Worm (Caenorhabditis elegans) whole organism, dauer: ENCODE data around the gene T01H3.5.

Experiments
- unc-62 ChIP-seq: sonication (generic microtip); optimal IDR thresholded peaks from 2 replicates; lab custom pipeline; 2017; ENCODE audit warnings: missing biosample characterization, missing genetic modification reagents, missing genetic modification characterization

T01H3.5 gene

ce11 chrII:7860221-7860928 lies 19.0 kb upstream of the T01H3.5 start, which contains the start of gene lin-5:
Gene lin-5, plus strand, starts transcription at chrII:7860574.
- no peak for TF ChIP-seq unc-62 (GFP tag; lab: Kevin White, UChicago)

- TF ChIP-seq unc-62 (GFP tag; lab: Kevin White, UChicago), result no peak
Observed at ce11 chrII:7863480-7864125, 15.8 kb upstream of the T01H3.5 start.

ce11 chrII:7864207-7864606 lies 15.2 kb upstream of the T01H3.5 start, which contains the start of gene ostb-1:
Gene ostb-1, plus strand, starts transcription at chrII:7864507.
- no peak for TF ChIP-seq unc-62 (GFP tag; lab: Kevin White, UChicago)

ce11 chrII:7864892-7865291 lies 14.5 kb upstream of the T01H3.5 start:
- TF ChIP-seq unc-62 (GFP tag; lab: Kevin White, UChicago), result no peak

ce11 chrII:7866081-7866480 lies 13.3 kb upstream of the T01H3.5 start:
- no peak for TF ChIP-seq unc-62 (GFP tag; lab: Kevin White, UChicago)

- TF ChIP-seq unc-62 (GFP tag; lab: Kevin White, UChicago), result no peak
Observed at ce11 chrII:7870062-7870461, 9.4 kb upstream of the T01H3.5 start, which contains the start of gene ztf-17. Gene ztf-17, minus strand, starts transcription at chrII:7870162.

ce11 chrII:7870632-7871031 lies 8.8 kb upstream of the T01H3.5 start:
- TF ChIP-seq unc-62 (GFP tag; lab: Kevin White, UChicago), result no peak

ce11 chrII:7873843-7874372 lies 5.5 kb upstream of the T01H3.5 start, which contains the start of gene T01H3.3:
Gene T01H3.3, minus strand, starts transcription at chrII:7873893.
- no peak for TF ChIP-seq unc-62 (GFP tag; lab: Kevin White, UChicago)

- TF ChIP-seq unc-62 (GFP tag; lab: Kevin White, UChicago), result no peak
Observed at ce11 chrII:7877744-7878468, 1.5 kb upstream of the T01H3.5 start, which contains the start of gene T01H3.2. Gene T01H3.2, minus strand, starts transcription at chrII:7877994.

ce11 chrII:7880373-7880862 lies 1.0 kb downstream of the T01H3.5 start, which contains the start of gene perm-1:
Gene perm-1, plus strand, starts transcription at chrII:7880812.
- TF ChIP-seq unc-62 (GFP tag; lab: Kevin White, UChicago), result no peak

- no peak for TF ChIP-seq unc-62 (GFP tag; lab: Kevin White, UChicago)
Observed at ce11 chrII:7884898-7885297, 5.5 kb downstream of the T01H3.5 start.

- TF ChIP-seq unc-62 (GFP tag; lab: Kevin White, UChicago), result no peak
Observed at ce11 chrII:7887295-7887694, 7.9 kb downstream of the T01H3.5 start.

- no peak for TF ChIP-seq unc-62 (GFP tag; lab: Kevin White, UChicago)
Observed at ce11 chrII:7888759-7889158, 9.3 kb downstream of the T01H3.5 start.

- no peak for TF ChIP-seq unc-62 (GFP tag; lab: Kevin White, UChicago)
Observed at ce11 chrII:7889321-7889720, 9.9 kb downstream of the T01H3.5 start.

- no peak for TF ChIP-seq unc-62 (GFP tag; lab: Kevin White, UChicago)
Observed at ce11 chrII:7891869-7892615, 12.6 kb downstream of the T01H3.5 start.
